Worm (Caenorhabditis elegans) whole organism, mixed stage, embryonic: ENCODE results near the gene Y48C3A.5.

Experiments
- M03D4.4 ChIP-seq: sonication (generic microtip); optimal IDR thresholded peaks from 2 replicates; lab custom pipeline; 2017; ENCODE audit warnings: mild to moderate bottlenecking, missing genetic modification characterization, missing compliant biosample characterization
- bed-3 ChIP-seq: fragments of 200-800 bp; sonication (Bioruptor generic); optimal IDR thresholded peaks from 3 replicates; lab custom pipeline; 2018; ENCODE audit warnings: mild to moderate bottlenecking, missing genetic modification characterization, moderate library complexity, missing compliant biosample characterization
- blmp-1 ChIP-seq: fragments of 150-350 bp; optimal IDR thresholded peaks from 2 replicates; lab custom pipeline; 2014; ENCODE audit warnings: missing biosample characterization, missing genetic modification characterization
- ceh-39 ChIP-seq: fragments of 150-350 bp; optimal IDR thresholded peaks from 2 replicates; lab custom pipeline; 2014; ENCODE audit warnings: missing biosample characterization, missing genetic modification characterization
- ceh-43 ChIP-seq: fragments of 200-800 bp; sonication (Bioruptor generic); optimal IDR thresholded peaks from 2 replicates; lab custom pipeline; 2018; ENCODE audit warnings: mild to moderate bottlenecking, missing genetic modification characterization, moderate library complexity, missing compliant biosample characterization
- ceh-83 ChIP-seq: fragments of 200-800 bp; sonication (Bioruptor generic); optimal IDR thresholded peaks from 2 replicates; lab custom pipeline; 2018; ENCODE audit warnings: mild to moderate bottlenecking, missing genetic modification characterization, missing compliant biosample characterization
- ces-1 ChIP-seq: fragments of 150-350 bp; optimal IDR thresholded peaks from 2 replicates; lab custom pipeline; 2014; ENCODE audit warnings: missing biosample characterization, missing genetic modification reagents, missing genetic modification characterization
- cnd-1 ChIP-seq: fragments of 200-800 bp; sonication (Bioruptor generic); optimal IDR thresholded peaks from 2 replicates; lab custom pipeline; 2018; ENCODE audit warnings: mild to moderate bottlenecking, missing genetic modification characterization, missing compliant biosample characterization
- drap-1 ChIP-seq: fragments of 200-800 bp; sonication (Bioruptor generic); optimal IDR thresholded peaks from 3 replicates; lab custom pipeline; 2018; ENCODE audit warnings: mild to moderate bottlenecking, missing genetic modification characterization, missing compliant biosample characterization
- elt-1 ChIP-seq: sonication (generic microtip); optimal IDR thresholded peaks from 2 replicates; lab custom pipeline; 2017; ENCODE audit warnings: missing genetic modification characterization, mild to moderate bottlenecking, missing compliant biosample characterization, antibody characterized with exemption, moderate library complexity, borderline replicate concordance; ENCODE audit not compliant: insufficient read depth
- elt-3 ChIP-seq: fragments of 150-350 bp; optimal IDR thresholded peaks from 2 replicates; lab custom pipeline; 2014; ENCODE audit warnings: missing biosample characterization, missing genetic modification characterization
- flh-1 ChIP-seq: fragments of 200-800 bp; sonication (Bioruptor generic); optimal IDR thresholded peaks from 2 replicates; lab custom pipeline; 2018; ENCODE audit warnings: mild to moderate bottlenecking, missing genetic modification characterization, moderate library complexity, missing compliant biosample characterization
- hlh-1 ChIP-seq: fragments of 150-350 bp; optimal IDR thresholded peaks from 2 replicates; lab custom pipeline; 2014; ENCODE audit warnings: missing biosample characterization, missing genetic modification reagents, missing genetic modification characterization
- lin-13 ChIP-seq: fragments of 150-350 bp; optimal IDR thresholded peaks from 2 replicates; lab custom pipeline; 2014; ENCODE audit warnings: missing biosample characterization, missing genetic modification characterization
- lin-32 ChIP-seq: fragments of 200-800 bp; sonication (Bioruptor generic); optimal IDR thresholded peaks from 2 replicates; lab custom pipeline; 2018; ENCODE audit warnings: mild to moderate bottlenecking, missing genetic modification characterization, missing compliant biosample characterization
- lsy-2 ChIP-seq: fragments of 150-350 bp; optimal IDR thresholded peaks from 2 replicates; lab custom pipeline; 2014; ENCODE audit warnings: missing biosample characterization, missing genetic modification characterization
- mab-5 ChIP-seq: fragments of 150-350 bp; optimal IDR thresholded peaks from 2 replicates; lab custom pipeline; 2014; ENCODE audit warnings: missing biosample characterization, missing genetic modification characterization
- mep-1 ChIP-seq: fragments of 150-350 bp; optimal IDR thresholded peaks from 2 replicates; lab custom pipeline; 2017; ENCODE audit warnings: missing biosample characterization, missing genetic modification reagents, missing genetic modification characterization, inconsistent platforms
- mls-2 ChIP-seq: sonication (generic microtip); optimal IDR thresholded peaks from 2 replicates; lab custom pipeline; 2016; ENCODE audit warnings: mild to moderate bottlenecking, missing genetic modification characterization, moderate library complexity, missing compliant biosample characterization
- nhr-12 ChIP-seq: fragments of 150-350 bp; optimal IDR thresholded peaks from 2 replicates; lab custom pipeline; 2014; ENCODE audit warnings: missing biosample characterization, missing genetic modification characterization
- nhr-2 ChIP-seq: fragments of 150-350 bp; optimal IDR thresholded peaks from 2 replicates; lab custom pipeline; 2014; ENCODE audit warnings: missing biosample characterization, missing genetic modification characterization
- nhr-237 ChIP-seq: fragments of 150-350 bp; optimal IDR thresholded peaks from 2 replicates; lab custom pipeline; 2014; ENCODE audit warnings: missing biosample characterization, missing genetic modification characterization
- nhr-28 ChIP-seq: fragments of 150-350 bp; optimal IDR thresholded peaks from 2 replicates; lab custom pipeline; 2014; ENCODE audit warnings: missing biosample characterization, missing genetic modification characterization
- pha-4 ChIP-seq: fragments of 150-350 bp; optimal IDR thresholded peaks from 2 replicates; lab custom pipeline; 2018; ENCODE audit warnings: missing biosample characterization, missing genetic modification reagents, missing genetic modification characterization
- sem-2 ChIP-seq: fragments of 200-800 bp; sonication (Bioruptor generic); optimal IDR thresholded peaks from 2 replicates; lab custom pipeline; 2018; ENCODE audit warnings: mild to moderate bottlenecking, missing genetic modification characterization, missing compliant biosample characterization
- snpc-4 ChIP-seq: fragments of 150-350 bp; optimal IDR thresholded peaks from 2 replicates; lab custom pipeline; 2014; ENCODE audit warnings: missing biosample characterization, missing genetic modification characterization
- sptf-1 ChIP-seq: sonication (generic microtip); optimal IDR thresholded peaks from 2 replicates; lab custom pipeline; 2017; ENCODE audit warnings: mild to moderate bottlenecking, missing genetic modification characterization, moderate library complexity, missing compliant biosample characterization
- tbx-8 ChIP-seq: fragments of 200-800 bp; sonication (Bioruptor generic); optimal IDR thresholded peaks from 2 replicates; lab custom pipeline; 2018; ENCODE audit warnings: mild to moderate bottlenecking, missing genetic modification characterization, moderate library complexity, missing compliant biosample characterization
- unc-120 ChIP-seq: sonication (generic microtip); optimal IDR thresholded peaks from 2 replicates; lab custom pipeline; 2017; ENCODE audit warnings: missing genetic modification characterization, missing compliant biosample characterization; ENCODE audit not compliant: poor library complexity, severe bottlenecking
- unc-39 ChIP-seq: fragments of 150-350 bp; optimal IDR thresholded peaks from 2 replicates; lab custom pipeline; 2014; ENCODE audit warnings: missing biosample characterization, missing genetic modification characterization
- unc-62 ChIP-seq: fragments of 150-350 bp; optimal IDR thresholded peaks from 2 replicates; lab custom pipeline; 2014; ENCODE audit warnings: missing biosample characterization, missing genetic modification reagents, missing genetic modification characterization
- zip-8 ChIP-seq: fragments of 150-350 bp; optimal IDR thresholded peaks from 2 replicates; lab custom pipeline; 2014; ENCODE audit warnings: missing biosample characterization, missing genetic modification characterization
- ztf-11 ChIP-seq: fragments of 150-350 bp; optimal IDR thresholded peaks from 2 replicates; lab custom pipeline; 2014; ENCODE audit warnings: missing biosample characterization, missing genetic modification characterization

Y48C3A.5 gene

ce11 chrII:13283486-13283885, 12.6 kb downstream of the Y48C3A.5 start:
- TF ChIP-seq ceh-83 = no peak
- no peak for TF ChIP-seq M03D4.4 (tag; lab: Kevin White, UChicago)
- no peak for TF ChIP-seq bed-3 (GFP tag; lab: Kevin White, UChicago)
- no peak for TF ChIP-seq zip-8 (tag; lab: Kevin White, UChicago)
- TF ChIP-seq mep-1 (tag; lab: Kevin White, UChicago) = no peak
- no peak for TF ChIP-seq elt-1 (tag; lab: Kevin White, UChicago)
- TF ChIP-seq mls-2 (tag; lab: Kevin White, UChicago) = no peak
- TF ChIP-seq lsy-2 (tag; lab: Kevin White, UChicago) = no peak
- TF ChIP-seq unc-39 (tag; lab: Kevin White, UChicago) = no peak
- TF ChIP-seq pha-4 (tag; lab: Kevin White, UChicago) = no peak
- TF ChIP-seq flh-1 (GFP tag; lab: Kevin White, UChicago) = no peak
- TF ChIP-seq nhr-2 (tag; lab: Kevin White, UChicago) = no peak
- TF ChIP-seq blmp-1 (tag; lab: Kevin White, UChicago) = no peak
- TF ChIP-seq ceh-39 = no peak
- no peak for TF ChIP-seq unc-62 (GFP tag; lab: Kevin White, UChicago)
- TF ChIP-seq, all 35 proteins: peak for 0

ce11 chrII:13284148-13284547, 13.3 kb downstream of the Y48C3A.5 start:
- no peak for TF ChIP-seq nhr-28 (tag; lab: Kevin White, UChicago)
- TF ChIP-seq zip-8 (tag; lab: Kevin White, UChicago) = peak; percentile 38

- no peak for TF ChIP-seq pha-4 (tag; lab: Kevin White, UChicago)
- no peak for TF ChIP-seq sptf-1
- TF ChIP-seq nhr-2 (tag; lab: Kevin White, UChicago) = no peak
These were observed 14.9 kb downstream of the Y48C3A.5 start, which contains the start of gene ztf-22 for ce11 chrII:13285729-13286128. Gene ztf-22 (minus strand): TSS chrII:13285829.

- no peak for TF ChIP-seq lsy-2 (tag; lab: Kevin White, UChicago)
- no peak for TF ChIP-seq ceh-43 (GFP tag; lab: Kevin White, UChicago)
- TF ChIP-seq nhr-28 (tag; lab: Kevin White, UChicago) = no peak
- TF ChIP-seq ceh-39 = no peak
- TF ChIP-seq elt-1 (tag; lab: Kevin White, UChicago) = no peak
- no peak for TF ChIP-seq mep-1 (tag; lab: Kevin White, UChicago)
- no peak for TF ChIP-seq unc-39 (tag; lab: Kevin White, UChicago)
- TF ChIP-seq unc-62 (GFP tag; lab: Kevin White, UChicago) = no peak
- TF ChIP-seq elt-3 (tag; lab: Kevin White, UChicago) = no peak
- no peak for TF ChIP-seq drap-1 (GFP tag; lab: Kevin White, UChicago)
- TF ChIP-seq flh-1 (GFP tag; lab: Kevin White, UChicago) = no peak
- no peak for TF ChIP-seq ces-1
These were observed 19.0 kb downstream of the Y48C3A.5 start for ce11 chrII:13289891-13290290.

- TF ChIP-seq nhr-237 (tag; lab: Kevin White, UChicago) = no peak
- TF ChIP-seq unc-39 (tag; lab: Kevin White, UChicago) = no peak
- TF ChIP-seq nhr-28 (tag; lab: Kevin White, UChicago) = no peak
- TF ChIP-seq M03D4.4 (tag; lab: Kevin White, UChicago) = no peak
- TF ChIP-seq elt-3 (tag; lab: Kevin White, UChicago) = peak; percentile 53
- TF ChIP-seq pha-4 (tag; lab: Kevin White, UChicago) = peak; percentile 15
These were observed 19.8 kb downstream of the Y48C3A.5 start for ce11 chrII:13290518-13291286.

- TF ChIP-seq lin-32 (no peak), sptf-1 (peak; percentile 21), ceh-83 (no peak), unc-120 (tag; lab: Kevin White, UChicago) (peak; percentile 72), snpc-4 (tag; lab: Kevin White, UChicago) (no peak), unc-62 (GFP tag; lab: Kevin White, UChicago) (peak; percentile 63), nhr-237 (tag; lab: Kevin White, UChicago) (peak; percentile 60), nhr-12 (no peak), mab-5 (tag; lab: Kevin White, UChicago) (no peak), drap-1 (GFP tag; lab: Kevin White, UChicago) (peak; percentile 34), lin-13 (tag; lab: Kevin White, UChicago) (peak; percentile 19), M03D4.4 (tag; lab: Kevin White, UChicago) (peak; percentile 46), cnd-1 (tag; lab: Kevin White, UChicago) (peak; percentile 65), elt-1 (tag; lab: Kevin White, UChicago) (peak; percentile 69), ztf-11 (no peak), ceh-39 (no peak), hlh-1 (tag; lab: Kevin White, UChicago) (peak; percentile 91), sem-2 (GFP tag; lab: Kevin White, UChicago) (no peak), pha-4 (tag; lab: Kevin White, UChicago) (no peak), mep-1 (tag; lab: Kevin White, UChicago) (peak; percentile 24), tbx-8 (GFP tag; lab: Kevin White, UChicago) (peak; percentile 52), unc-39 (tag; lab: Kevin White, UChicago) (no peak), nhr-2 (tag; lab: Kevin White, UChicago) (peak; percentile 81), nhr-28 (tag; lab: Kevin White, UChicago) (no peak), elt-3 (tag; lab: Kevin White, UChicago) (no peak)
These were observed 20.7 kb downstream of the Y48C3A.5 start for ce11 chrII:13291406-13292124.
